Worm (Caenorhabditis elegans) whole organism, midembryonic: ENCODE data around the gene tat-4.

Experiments used
- T22C8.4 ChIP-seq: fragments of 200-800 bp; sonication (Bioruptor generic); IDR thresholded peaks from 2 replicates; pipeline ENCODE4 v1.3.6; 2022; ENCODE audit warnings: missing genetic modification characterization, missing compliant biosample characterization
- klf-2 ChIP-seq: fragments of 200-800 bp; sonication (Bioruptor generic); conservative IDR thresholded peaks from 2 replicates; pipeline ENCODE4 v1.3.6; 2022; ENCODE audit warnings: missing genetic modification reagents, missing genetic modification characterization, missing compliant biosample characterization
- ztf-29 ChIP-seq: fragments of 200-800 bp; sonication (Bioruptor generic); IDR thresholded peaks from 2 replicates; pipeline ENCODE4 v1.3.6; 2022; ENCODE audit warnings: missing genetic modification reagents, missing genetic modification characterization, missing compliant biosample characterization

ce11 chrII:6241758-6242157 is 2.3 kb downstream of the tat-4 start, which contains the start of gene T24H7.8:
- TF ChIP-seq klf-2 (GFP tag; lab: Robert Waterston, UW) (no peak), ztf-29 (GFP tag; lab: Robert Waterston, UW) (no peak), T22C8.4 (GFP tag; lab: Robert Waterston, UW) (no peak)
